Worm (Caenorhabditis elegans) whole organism, L4 larva: ENCODE results near the gene map-1.

ENCODE experiments used
- F44E2.7 ChIP-seq: fragments of 200-800 bp; sonication (Bioruptor generic); IDR thresholded peaks from 2 replicates; pipeline ENCODE4 v2.1.2; 2022; ENCODE audit warnings: missing genetic modification characterization, missing compliant biosample characterization
- T26A8.4 ChIP-seq: fragments of 200-800 bp; sonication (Bioruptor generic); IDR thresholded peaks from 2 replicates; pipeline ENCODE4 v1.3.6; 2022; ENCODE audit warnings: missing genetic modification characterization, missing compliant biosample characterization
- Y48G9A.11 ChIP-seq: fragments of 200-800 bp; sonication (Bioruptor generic); IDR thresholded peaks from 2 replicates; pipeline ENCODE4 v1.3.6; 2022; ENCODE audit warnings: missing genetic modification reagents, missing genetic modification characterization, missing compliant biosample characterization
- Y5F2A.4 ChIP-seq: fragments of 200-800 bp; sonication (Bioruptor generic); optimal IDR thresholded peaks from 2 replicates; lab custom pipeline; 2018; ENCODE audit warnings: mild to moderate bottlenecking, missing genetic modification characterization, missing compliant biosample characterization
- aha-1 ChIP-seq: fragments of 150-350 bp; peaks from one replicate; lab custom pipeline; 2014; ENCODE audit warnings: missing biosample characterization, missing genetic modification characterization
- aly-2 ChIP-seq: sonication (generic microtip); optimal IDR thresholded peaks from 2 replicates; lab custom pipeline; 2018; ENCODE audit warnings: missing biosample characterization, missing genetic modification characterization
- ceh-44 ChIP-seq: fragments of 200-800 bp; sonication (Bioruptor generic); IDR thresholded peaks from 2 replicates; pipeline ENCODE4 v1.3.6; 2022; ENCODE audit warnings: missing genetic modification reagents, missing genetic modification characterization, missing compliant biosample characterization
- ctbp-1 ChIP-seq: fragments of 200-800 bp; sonication (Bioruptor generic); IDR thresholded peaks from 2 replicates; pipeline ENCODE4 v1.3.6; 2022; ENCODE audit warnings: missing genetic modification reagents, missing genetic modification characterization, missing compliant biosample characterization
- daf-16 ChIP-seq, 3 experiments: sonication (generic microtip); optimal IDR thresholded peaks; 2 replicates each; lab custom pipeline; 2016 to 2017; ENCODE audit warnings: missing genetic modification characterization in 3 of 3, missing genetic modification reagents in 3 of 3, mild to moderate bottlenecking in 2 of 3, missing compliant biosample characterization in 2 of 3, missing biosample characterization in 1 of 3, moderate library complexity in 1 of 3
- daf-19 ChIP-seq: fragments of 200-800 bp; sonication (Bioruptor generic); conservative IDR thresholded peaks from 2 replicates; pipeline ENCODE4 v1.3.6; 2022; ENCODE audit warnings: missing genetic modification characterization, missing compliant biosample characterization
- dmd-6 ChIP-seq: fragments of 200-800 bp; sonication (Bioruptor generic); IDR thresholded peaks from 2 replicates; pipeline ENCODE4 v1.3.6; 2022; ENCODE audit warnings: missing genetic modification reagents, missing genetic modification characterization, missing compliant biosample characterization
- dmd-8 ChIP-seq: fragments of 200-800 bp; sonication (Bioruptor generic); IDR thresholded peaks from 2 replicates; pipeline ENCODE4 v1.3.6; 2022; ENCODE audit warnings: missing genetic modification characterization, missing compliant biosample characterization
- duxl-1 ChIP-seq: sonication (generic microtip); optimal IDR thresholded peaks from 2 replicates; lab custom pipeline; 2016; ENCODE audit warnings: mild to moderate bottlenecking, missing genetic modification characterization, moderate library complexity, missing compliant biosample characterization; ENCODE audit not compliant: poor library complexity
- egl-27 ChIP-seq: sonication (generic microtip); optimal IDR thresholded peaks from 3 replicates; lab custom pipeline; 2017; ENCODE audit warnings: missing biosample characterization, missing genetic modification reagents, missing genetic modification characterization
- fos-1 ChIP-seq: fragments of 150-350 bp; optimal IDR thresholded peaks from 2 replicates; lab custom pipeline; 2014; ENCODE audit warnings: missing biosample characterization, missing genetic modification characterization
- hif-1 ChIP-seq, 2 experiments: sonication (generic microtip); optimal IDR thresholded peaks; 2 replicates each; lab custom pipeline; 2016 to 2017; ENCODE audit warnings: missing compliant biosample characterization in 2 of 2, missing genetic modification characterization in 2 of 2, missing genetic modification reagents in 2 of 2, missing genotype in 2 of 2, mild to moderate bottlenecking in 1 of 2
- hlh-11 ChIP-seq: fragments of 200-800 bp; sonication (Bioruptor generic); optimal IDR thresholded peaks from 2 replicates; lab custom pipeline; 2018; ENCODE audit warnings: mild to moderate bottlenecking, missing genetic modification characterization, missing compliant biosample characterization
- hlh-30 ChIP-seq: sonication (generic microtip); optimal IDR thresholded peaks from 2 replicates; lab custom pipeline; 2017; ENCODE audit warnings: antibody characterized with exemption, mild to moderate bottlenecking, missing genetic modification characterization, missing compliant biosample characterization; ENCODE audit not compliant: insufficient read depth
- lin-1 ChIP-seq: fragments of 200-800 bp; sonication (Bioruptor generic); IDR thresholded peaks from 2 replicates; pipeline ENCODE4 v1.3.6; 2022; ENCODE audit warnings: missing genetic modification reagents, missing genetic modification characterization, missing compliant biosample characterization
- lin-15B ChIP-seq: fragments of 150-350 bp; sonication (generic microtip); optimal IDR thresholded peaks from 3 replicates; lab custom pipeline; 2014; ENCODE audit warnings: missing biosample characterization, missing genetic modification characterization
- lin-29 ChIP-seq: fragments of 200-800 bp; sonication (Bioruptor generic); IDR thresholded peaks from 2 replicates; pipeline ENCODE4 v1.3.6; 2022; ENCODE audit warnings: missing genetic modification reagents, missing genetic modification characterization, missing compliant biosample characterization
- madf-9 ChIP-seq: fragments of 200-800 bp; sonication (Bioruptor generic); conservative IDR thresholded peaks from 2 replicates; pipeline ENCODE4 v1.3.6; 2022; ENCODE audit warnings: missing genetic modification reagents, missing genetic modification characterization, missing compliant biosample characterization
- mdl-1 ChIP-seq, 2 experiments: fragments of 150-350 bp in 1 of 2; sonication (generic microtip) in 1 of 2; optimal IDR thresholded peaks; 2 replicates each; lab custom pipeline; 2014 to 2017; ENCODE audit warnings: missing biosample characterization in 2 of 2, missing genetic modification characterization in 2 of 2
- mdt-29 ChIP-seq: fragments of 200-800 bp; sonication (Bioruptor generic); IDR thresholded peaks from 2 replicates; pipeline ENCODE4 v1.3.6; 2022; ENCODE audit warnings: missing genetic modification reagents, missing genetic modification characterization, missing compliant biosample characterization
- mep-1 ChIP-seq: fragments of 150-350 bp; sonication (generic microtip); optimal IDR thresholded peaks from 3 replicates; lab custom pipeline; 2014; ENCODE audit warnings: missing biosample characterization, missing genetic modification characterization
- nhr-10 ChIP-seq: fragments of 150-350 bp; optimal IDR thresholded peaks from 2 replicates; lab custom pipeline; 2014; ENCODE audit warnings: missing biosample characterization, missing genetic modification characterization
- nhr-11 ChIP-seq: fragments of 150-350 bp; optimal IDR thresholded peaks from 2 replicates; lab custom pipeline; 2014; ENCODE audit warnings: missing biosample characterization, missing genetic modification characterization
- nhr-237 ChIP-seq: sonication (generic microtip); optimal IDR thresholded peaks from 2 replicates; lab custom pipeline; 2017; ENCODE audit warnings: missing biosample characterization, missing genetic modification characterization
- nhr-42 ChIP-seq: fragments of 200-800 bp; sonication (Bioruptor generic); IDR thresholded peaks from 2 replicates; pipeline ENCODE4 v1.3.6; 2022; ENCODE audit warnings: missing genetic modification characterization, missing compliant biosample characterization
- php-3 ChIP-seq: fragments of 200-800 bp; sonication (Bioruptor generic); IDR thresholded peaks from 2 replicates; pipeline ENCODE4 v1.3.6; 2022; ENCODE audit warnings: missing genetic modification reagents, missing genetic modification characterization, missing compliant biosample characterization
- saeg-2 ChIP-seq: fragments of 200-800 bp; sonication (Bioruptor generic); IDR thresholded peaks from 2 replicates; pipeline ENCODE4 v1.3.6; 2022; ENCODE audit warnings: missing genetic modification reagents, missing genetic modification characterization, missing compliant biosample characterization
- snpc-1.2 ChIP-seq: fragments of 200-800 bp; sonication (Bioruptor generic); IDR thresholded peaks from 2 replicates; pipeline ENCODE4 v1.3.6; 2022; ENCODE audit warnings: missing genetic modification reagents, missing genetic modification characterization, missing compliant biosample characterization
- snpc-4 ChIP-seq: fragments of 150-350 bp; optimal IDR thresholded peaks from 2 replicates; lab custom pipeline; 2014; ENCODE audit warnings: missing biosample characterization, missing genetic modification characterization
- spr-1 ChIP-seq: sonication (generic microtip); optimal IDR thresholded peaks from 2 replicates; lab custom pipeline; 2016; ENCODE audit warnings: mild to moderate bottlenecking, missing genetic modification characterization, missing compliant biosample characterization
- unc-130 ChIP-seq: sonication (generic microtip); optimal IDR thresholded peaks from 2 replicates; lab custom pipeline; 2016; ENCODE audit warnings: missing genetic modification reagents, missing genetic modification characterization, missing compliant biosample characterization
- unc-62 ChIP-seq, 3 experiments: fragments of 150-350 bp in 1 of 3; sonication (generic microtip); optimal IDR thresholded peaks in 2 of 3; peaks in 1 of 3; 1 replicate in 1 of 3; 2 replicates in 2 of 3; lab custom pipeline; 2014 to 2017; ENCODE audit warnings: missing biosample characterization in 3 of 3, missing genetic modification characterization in 3 of 3, missing genetic modification reagents in 3 of 3, missing genotype in 1 of 3
- zag-1 ChIP-seq: fragments of 150-350 bp; optimal IDR thresholded peaks from 2 replicates; lab custom pipeline; 2014; ENCODE audit warnings: missing biosample characterization, missing genetic modification characterization
- zfp-3 ChIP-seq: fragments of 200-800 bp; sonication (Bioruptor generic); conservative IDR thresholded peaks from 2 replicates; pipeline ENCODE4 v1.3.6; 2022; ENCODE audit warnings: missing genetic modification reagents, missing genetic modification characterization, missing compliant biosample characterization
- zip-11 ChIP-seq: fragments of 200-800 bp; sonication (Bioruptor generic); IDR thresholded peaks from 2 replicates; pipeline ENCODE4 v1.3.6; 2022; ENCODE audit warnings: missing genetic modification characterization, missing compliant biosample characterization

Gene map-1

DNA sequence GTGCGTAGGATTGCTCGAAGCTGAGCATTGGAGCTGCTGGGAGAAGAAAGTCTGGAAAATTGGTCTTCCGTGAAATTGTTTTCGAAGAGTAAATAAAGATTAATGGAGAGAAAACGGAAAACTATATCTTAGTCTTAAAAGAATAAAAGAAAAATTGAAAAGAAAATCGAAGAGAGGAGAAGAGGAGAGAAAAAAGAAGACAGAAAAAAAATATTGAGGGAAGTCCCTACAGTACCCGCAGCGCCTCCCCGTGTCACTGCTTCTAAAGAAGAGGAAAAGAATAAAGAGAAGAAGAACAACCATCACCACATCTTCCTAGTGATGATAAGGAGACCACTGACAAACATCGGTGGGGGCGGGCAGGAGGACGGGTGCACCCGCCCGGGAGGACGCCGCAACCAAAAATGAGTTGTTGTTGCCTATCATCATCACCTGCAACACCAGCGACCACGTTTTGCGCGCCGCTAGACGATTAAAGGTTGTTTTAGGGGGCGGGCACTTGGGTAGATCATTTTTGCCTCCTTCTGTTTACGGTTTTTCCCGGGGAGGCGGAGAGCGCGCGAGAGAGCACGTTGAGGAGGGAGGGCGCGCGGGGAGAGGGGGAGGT, 37.9 kb downstream of the map-1 start, which contains the start of gene CC8.2 (continued):
- TF ChIP-seq T26A8.4 (GFP tag; lab: Robert Waterston, UW) (no peak), nhr-42 (GFP tag; lab: Robert Waterston, UW) (no peak), aha-1 (tag; lab: Kevin White, UChicago) (peak; percentile 71), nhr-10 (tag; lab: Kevin White, UChicago) (peak; percentile 49), php-3 (peak; percentile 39; the same call in 1 of the 2 replicates), lin-15B (tag; lab: Kevin White, UChicago) (no peak), dmd-8 (GFP tag; lab: Robert Waterston, UW) (no peak), egl-27 (tag; lab: Kevin White, UChicago) (no peak), Y48G9A.11 (GFP tag; lab: Robert Waterston, UW) (no peak), dmd-6 (GFP tag; lab: Robert Waterston, UW) (peak; percentile 50; the same call in 1 of the 2 replicates), mep-1 (tag; lab: Kevin White, UChicago) (peak; percentile 6), ctbp-1 (GFP tag; lab: Robert Waterston, UW) (no peak), hif-1 (tag; optimal IDR thresholded peaks at IDR 0.05; lab: Kevin White, UChicago) (peak in 1 of 2 experiments; percentile 43), nhr-237 (tag; lab: Kevin White, UChicago) (no peak), daf-16 (GFP tag; optimal IDR thresholded peaks at IDR 0.05; lab: Kevin White, UChicago) (no peak), daf-16 (tag; optimal IDR thresholded peaks at IDR 0.05; lab: Kevin White, UChicago) (peak; percentile 91), zag-1 (tag; lab: Kevin White, UChicago) (no peak), fos-1 (tag; lab: Kevin White, UChicago) (no peak), aly-2 (tag; lab: Kevin White, UChicago) (no peak), madf-9 (GFP tag; lab: Robert Waterston, UW) (no peak), snpc-4 (no peak), ceh-44 (GFP tag; lab: Robert Waterston, UW) (no peak), daf-19 (GFP tag; lab: Robert Waterston, UW) (no peak)

ce11 chrIV:3647551-3647950, 39.1 kb downstream of the map-1 start:
- peak; percentile 87 for TF ChIP-seq aha-1 (tag; lab: Kevin White, UChicago)
- TF ChIP-seq dmd-6 (GFP tag; lab: Robert Waterston, UW), result peak; percentile 36; the same call in 1 of the 2 replicates
- peak in 1 of 2 experiments; percentile 86 for TF ChIP-seq daf-16 (GFP tag; optimal IDR thresholded peaks at IDR 0.05; lab: Kevin White, UChicago)
- TF ChIP-seq daf-16 (tag; optimal IDR thresholded peaks at IDR 0.05; lab: Kevin White, UChicago), result peak; percentile 35
- no peak for TF ChIP-seq snpc-1.2 (GFP tag; lab: Robert Waterston, UW)
- TF ChIP-seq zfp-3 (GFP tag; lab: Robert Waterston, UW), result peak; percentile 61
- peak; percentile 64; the same call in 1 of the 2 replicates for TF ChIP-seq mdt-29 (GFP tag; lab: Robert Waterston, UW)
- TF ChIP-seq Y5F2A.4 (GFP tag; lab: Kevin White, UChicago), result no peak
- TF ChIP-seq hif-1 (tag; optimal IDR thresholded peaks at IDR 0.05; lab: Kevin White, UChicago), result peak; percentile 6 to 92
- peak in 1 of 2 experiments; percentile 18 for TF ChIP-seq mdl-1 (tag; optimal IDR thresholded peaks at IDR 0.05; lab: Kevin White, UChicago)
- TF ChIP-seq duxl-1 (tag; lab: Kevin White, UChicago), result peak; percentile 9
- peak; percentile 65 for TF ChIP-seq hlh-30 (tag; lab: Kevin White, UChicago)
- no peak for TF ChIP-seq F44E2.7 (GFP tag; lab: Robert Waterston, UW)
- no peak for TF ChIP-seq lin-1 (GFP tag; lab: Robert Waterston, UW)
- TF ChIP-seq saeg-2, result no peak
- TF ChIP-seq unc-62 (GFP tag; optimal IDR thresholded peaks at IDR 0.05 in 1 of 2; lab: Kevin White, UChicago), result peak in 1 of 2 experiments; percentile 36
- no peak for TF ChIP-seq unc-62 (tag; optimal IDR thresholded peaks at IDR 0.05; lab: Kevin White, UChicago)
- TF ChIP-seq zip-11 (GFP tag; lab: Robert Waterston, UW), result no peak
- no peak for TF ChIP-seq lin-29 (GFP tag; lab: Robert Waterston, UW)
- no peak for TF ChIP-seq spr-1 (tag; lab: Kevin White, UChicago)
- peak; percentile 67 for TF ChIP-seq hlh-11 (tag; lab: Kevin White, UChicago)
- no peak for TF ChIP-seq unc-130 (GFP tag; lab: Kevin White, UChicago)
- TF ChIP-seq nhr-11 (tag; lab: Kevin White, UChicago), result peak; percentile 46
